Fruit fly (Drosophila melanogaster) whole organism, wandering third instar larva: Measurements from ENCODE around the gene CG10031.

Experiments used
- Abd-B ChIP-seq: fragments of >200 bp; optimal IDR thresholded peaks from 2 replicates; lab custom pipeline; 2017; ENCODE audit warnings: missing biosample characterization, missing genetic modification characterization
- Dif ChIP-seq: fragments of 200-275, 200-300 bp; sonication (Bioruptor generic); optimal IDR thresholded peaks from 2 replicates; lab custom pipeline; 2018; ENCODE audit warnings: missing biosample characterization, missing genetic modification characterization; ENCODE audit not compliant: partially characterized antibody
- OdsH ChIP-seq: fragments of 200-800 bp; sonication (Bioruptor generic); optimal IDR thresholded peaks from 2 replicates; lab custom pipeline; 2016; ENCODE audit warnings: missing biosample characterization, mild to moderate bottlenecking, missing genetic modification characterization
- Rel ChIP-seq, 2 experiments: fragments of 200-800 bp; sonication (Bioruptor generic) in 1 of 2; optimal IDR thresholded peaks; 2 replicates in 1 of 2; 3 replicates in 1 of 2; lab custom pipeline; 2016 to 2019; ENCODE audit warnings: mild to moderate bottlenecking in 2 of 2, missing biosample characterization in 2 of 2, missing genetic modification characterization in 2 of 2, moderate library complexity in 1 of 2
- Sp1 ChIP-seq: fragments of 200-800 bp; sonication (Bioruptor generic); optimal IDR thresholded peaks from 3 replicates; lab custom pipeline; 2019; ENCODE audit warnings: missing biosample characterization, mild to moderate bottlenecking, missing genetic modification characterization, moderate library complexity
- fru ChIP-seq: fragments of 200-800 bp; sonication (Bioruptor generic); optimal IDR thresholded peaks from 3 replicates; lab custom pipeline; 2016; ENCODE audit warnings: missing biosample characterization, mild to moderate bottlenecking, missing genetic modification characterization
- h ChIP-seq: fragments of 200-800 bp; sonication (Bioruptor generic); optimal IDR thresholded peaks from 3 replicates; lab custom pipeline; 2016; ENCODE audit warnings: missing biosample characterization, mild to moderate bottlenecking, missing genetic modification characterization
- jim ChIP-seq: fragments of 175-275, 200-325 bp; sonication (Bioruptor generic); optimal IDR thresholded peaks from 2 replicates; lab custom pipeline; 2016; ENCODE audit warnings: missing biosample characterization, mild to moderate bottlenecking, missing genetic modification characterization
- usp ChIP-seq: fragments of >200 bp; optimal IDR thresholded peaks from 2 replicates; lab custom pipeline; 2017; ENCODE audit warnings: missing biosample characterization, missing genetic modification characterization

- TF ChIP-seq Abd-B (GFP tag; lab: Kevin White, UChicago) (no peak), OdsH (GFP tag; lab: Kevin White, UChicago) (no peak), Rel (GFP tag; optimal IDR thresholded peaks at IDR 0.05; lab: Kevin White, UChicago) (no peak), Rel (tag; optimal IDR thresholded peaks at IDR 0.05; lab: Kevin White, UChicago) (no peak), h (GFP tag; lab: Kevin White, UChicago) (no peak), jim (no peak), usp (no peak), fru (GFP tag; lab: Kevin White, UChicago) (no peak), Dif (GFP tag; lab: Kevin White, UChicago) (no peak), Sp1 (GFP tag; lab: Kevin White, UChicago) (no peak)
Measured at dm6 chr2L:3706963-3707362, 8.1 kb upstream of the CG10031 start, which contains the start of gene CG31777.
